Worm (Caenorhabditis elegans) whole organism, L4 larva: ENCODE data around the gene W08E12.5.

Experiments
- ama-1 ChIP-seq: fragments of 150-350 bp; optimal IDR thresholded peaks from 2 replicates; lab custom pipeline; 2014; ENCODE audit warnings: inconsistent platforms, mixed read lengths
- dpl-1 ChIP-seq: fragments of 150-350 bp; optimal IDR thresholded peaks from 2 replicates; lab custom pipeline; 2014; ENCODE audit warnings: missing biosample characterization, missing genetic modification reagents, missing genetic modification characterization
- nhr-11 ChIP-seq: fragments of 150-350 bp; optimal IDR thresholded peaks from 2 replicates; lab custom pipeline; 2014; ENCODE audit warnings: missing biosample characterization, missing genetic modification characterization
- pqm-1 ChIP-seq: sonication (generic microtip); optimal IDR thresholded peaks from 2 replicates; lab custom pipeline; 2017; ENCODE audit warnings: missing biosample characterization, missing genetic modification characterization
- saeg-2 ChIP-seq: fragments of 200-800 bp; sonication (Bioruptor generic); IDR thresholded peaks from 2 replicates; pipeline ENCODE4 v1.3.6; 2022; ENCODE audit warnings: missing genetic modification reagents, missing genetic modification characterization, missing compliant biosample characterization
- unc-62 ChIP-seq, 3 experiments: fragments of 150-350 bp in 1 of 3; sonication (generic microtip); optimal IDR thresholded peaks in 2 of 3; peaks in 1 of 3; 1 replicate in 1 of 3; 2 replicates in 2 of 3; lab custom pipeline; 2014 to 2017; ENCODE audit warnings: missing biosample characterization in 3 of 3, missing genetic modification characterization in 3 of 3, missing genetic modification reagents in 3 of 3, missing genotype in 1 of 3

ce11 chrIV:3252047-3252446 lies 48.5 kb upstream of the W08E12.5 start:
- no peak for TF ChIP-seq ama-1 (lab: Kevin White, UChicago)
- no peak for TF ChIP-seq unc-62 (GFP tag; optimal IDR thresholded peaks at IDR 0.05 in 1 of 2; lab: Kevin White, UChicago)
- no peak for TF ChIP-seq unc-62 (tag; optimal IDR thresholded peaks at IDR 0.05; lab: Kevin White, UChicago)
- no peak for TF ChIP-seq dpl-1 (GFP tag; lab: Kevin White, UChicago)
- TF ChIP-seq nhr-11 = no peak
- no peak for TF ChIP-seq pqm-1 (tag; lab: Kevin White, UChicago)
- no peak for TF ChIP-seq saeg-2 (GFP tag; lab: Robert Waterston, UW)
